Worm (Caenorhabditis elegans) whole organism, L2 larva: ENCODE measurements around the gene acr-12.

Experiments used
- C34F6.9 ChIP-seq: fragments of 150-350 bp; optimal IDR thresholded peaks from 2 replicates; lab custom pipeline; 2014; ENCODE audit warnings: missing biosample characterization, missing genetic modification characterization
- F13H6.1 ChIP-seq: sonication (generic microtip); optimal IDR thresholded peaks from 2 replicates; lab custom pipeline; 2016; ENCODE audit warnings: missing genetic modification characterization, missing compliant biosample characterization
- R02D3.7 ChIP-seq: fragments of 150-350 bp; optimal IDR thresholded peaks from 2 replicates; lab custom pipeline; 2014; ENCODE audit warnings: missing biosample characterization, missing genetic modification characterization
- Y55F3AM.14 ChIP-seq: fragments of 200-800 bp; sonication (Bioruptor generic); optimal IDR thresholded peaks from 2 replicates; lab custom pipeline; 2018; ENCODE audit warnings: mild to moderate bottlenecking, missing genetic modification characterization, missing compliant biosample characterization
- ZK546.5 ChIP-seq: sonication (generic microtip); optimal IDR thresholded peaks from 2 replicates; lab custom pipeline; 2017; ENCODE audit warnings: missing biosample characterization, missing genetic modification characterization
- alr-1 ChIP-seq: fragments of 150-350 bp; optimal IDR thresholded peaks from 2 replicates; lab custom pipeline; 2014; ENCODE audit warnings: missing biosample characterization, missing genetic modification characterization
- aly-2 ChIP-seq: fragments of 150-350 bp; optimal IDR thresholded peaks from 2 replicates; lab custom pipeline; 2014; ENCODE audit warnings: missing biosample characterization, missing genetic modification characterization
- ama-1 ChIP-seq: fragments of 150-350 bp; optimal IDR thresholded peaks from 2 replicates; lab custom pipeline; 2018; ENCODE audit warnings: inconsistent platforms
- blmp-1 ChIP-seq: sonication (generic microtip); optimal IDR thresholded peaks from 2 replicates; lab custom pipeline; 2017; ENCODE audit warnings: missing genetic modification characterization, mild to moderate bottlenecking, missing compliant biosample characterization, antibody characterized with exemption, moderate library complexity; ENCODE audit not compliant: insufficient read depth
- ceh-16 ChIP-seq: fragments of 150-350 bp; optimal IDR thresholded peaks from 2 replicates; lab custom pipeline; 2014; ENCODE audit warnings: missing biosample characterization, missing genetic modification characterization
- ceh-82 ChIP-seq: fragments of 150-350 bp; optimal IDR thresholded peaks from 2 replicates; lab custom pipeline; 2014; ENCODE audit warnings: missing biosample characterization, missing genetic modification characterization
- crh-2 ChIP-seq: sonication (generic microtip); optimal IDR thresholded peaks from 2 replicates; lab custom pipeline; 2017; ENCODE audit warnings: missing biosample characterization, missing genetic modification characterization
- dmd-4 ChIP-seq: sonication (generic microtip); optimal IDR thresholded peaks from 2 replicates; lab custom pipeline; 2017; ENCODE audit warnings: missing biosample characterization, missing genetic modification characterization
- egl-27 ChIP-seq: sonication (generic microtip); optimal IDR thresholded peaks from 3 replicates; lab custom pipeline; 2017; ENCODE audit warnings: missing biosample characterization, missing genetic modification reagents, missing genetic modification characterization
- elt-1 ChIP-seq: fragments of 150-350 bp; optimal IDR thresholded peaks from 2 replicates; lab custom pipeline; 2014; ENCODE audit warnings: missing biosample characterization, missing genetic modification characterization
- elt-3 ChIP-seq: sonication (generic microtip); optimal IDR thresholded peaks from 2 replicates; lab custom pipeline; 2017; ENCODE audit warnings: missing biosample characterization, missing genetic modification characterization
- fos-1 ChIP-seq: fragments of 150-350 bp; optimal IDR thresholded peaks from 2 replicates; lab custom pipeline; 2014; ENCODE audit warnings: missing biosample characterization, missing genetic modification characterization
- gmeb-1 ChIP-seq: fragments of 150-350 bp; optimal IDR thresholded peaks from 2 replicates; lab custom pipeline; 2014; ENCODE audit warnings: missing biosample characterization, missing genetic modification characterization
- lin-11 ChIP-seq: fragments of 150-350 bp; sonication (generic microtip); optimal IDR thresholded peaks from 2 replicates; lab custom pipeline; 2014; ENCODE audit warnings: missing biosample characterization, missing genetic modification characterization, inconsistent platforms, mixed read lengths
- lin-13 ChIP-seq: fragments of 150-350 bp; optimal IDR thresholded peaks from 2 replicates; lab custom pipeline; 2014; ENCODE audit warnings: missing biosample characterization, missing genetic modification reagents, missing genetic modification characterization
- lin-39 ChIP-seq: fragments of 150-350 bp; optimal IDR thresholded peaks from 2 replicates; lab custom pipeline; 2014; ENCODE audit warnings: missing biosample characterization, missing genetic modification reagents, missing genetic modification characterization
- lsy-2 ChIP-seq, 2 experiments: fragments of 150-350 bp in 1 of 2; sonication (generic microtip) in 1 of 2; optimal IDR thresholded peaks; 2 replicates each; lab custom pipeline; 2014 to 2017; ENCODE audit warnings: missing biosample characterization in 2 of 2, missing genetic modification characterization in 2 of 2
- mab-5 ChIP-seq: fragments of 150-350 bp; optimal IDR thresholded peaks from 2 replicates; lab custom pipeline; 2014; ENCODE audit warnings: missing biosample characterization, missing genetic modification characterization
- mbf-1 ChIP-seq: sonication (generic microtip); optimal IDR thresholded peaks from 2 replicates; lab custom pipeline; 2017; ENCODE audit warnings: missing biosample characterization, missing genetic modification characterization
- mdl-1 ChIP-seq, 2 experiments: fragments of 150-350 bp in 1 of 2; sonication (generic microtip) in 1 of 2; optimal IDR thresholded peaks; 2 replicates each; lab custom pipeline; 2017; ENCODE audit warnings: missing biosample characterization in 2 of 2, missing genetic modification characterization in 2 of 2
- nhr-10 ChIP-seq: sonication (generic microtip); optimal IDR thresholded peaks from 2 replicates; lab custom pipeline; 2017; ENCODE audit warnings: missing biosample characterization, missing genetic modification characterization
- nhr-11 ChIP-seq: fragments of 150-350 bp; optimal IDR thresholded peaks from 2 replicates; lab custom pipeline; 2014; ENCODE audit warnings: missing biosample characterization, missing genetic modification characterization
- nhr-12 ChIP-seq: fragments of 150-350 bp; optimal IDR thresholded peaks from 2 replicates; lab custom pipeline; 2014; ENCODE audit warnings: missing biosample characterization, missing genetic modification characterization
- nhr-129 ChIP-seq: fragments of 150-350 bp; optimal IDR thresholded peaks from 2 replicates; lab custom pipeline; 2014; ENCODE audit warnings: missing biosample characterization, missing genetic modification characterization
- nhr-21 ChIP-seq: fragments of 150-350 bp; optimal IDR thresholded peaks from 2 replicates; lab custom pipeline; 2014; ENCODE audit warnings: missing biosample characterization, missing genetic modification characterization
- nhr-23 ChIP-seq: fragments of 150-350 bp; optimal IDR thresholded peaks from 2 replicates; lab custom pipeline; 2014; ENCODE audit warnings: missing biosample characterization, missing genetic modification reagents, missing genetic modification characterization
- nhr-237 ChIP-seq: fragments of 150-350 bp; optimal IDR thresholded peaks from 2 replicates; lab custom pipeline; 2014; ENCODE audit warnings: missing biosample characterization, missing genetic modification characterization
- nhr-25 ChIP-seq: fragments of 150-350 bp; sonication (generic microtip); optimal IDR thresholded peaks from 3 replicates; lab custom pipeline; 2014; ENCODE audit warnings: missing biosample characterization, missing genetic modification characterization
- nhr-6 ChIP-seq: fragments of 150-350 bp; optimal IDR thresholded peaks from 2 replicates; lab custom pipeline; 2014; ENCODE audit warnings: missing biosample characterization, missing genetic modification characterization
- nhr-77 ChIP-seq: fragments of 150-350 bp; optimal IDR thresholded peaks from 2 replicates; lab custom pipeline; 2014; ENCODE audit warnings: missing biosample characterization, missing genetic modification characterization
- peb-1 ChIP-seq: fragments of 150-350 bp; optimal IDR thresholded peaks from 2 replicates; lab custom pipeline; 2014; ENCODE audit warnings: missing biosample characterization, missing genetic modification characterization
- sem-4 ChIP-seq: fragments of 150-350 bp; optimal IDR thresholded peaks from 2 replicates; lab custom pipeline; 2014; ENCODE audit warnings: missing biosample characterization, missing genetic modification reagents, missing genetic modification characterization
- skn-1 ChIP-seq: sonication (generic microtip); optimal IDR thresholded peaks from 2 replicates; lab custom pipeline; 2017; ENCODE audit warnings: missing biosample characterization, missing genetic modification characterization
- sma-3 ChIP-seq: sonication (generic microtip); optimal IDR thresholded peaks from 2 replicates; lab custom pipeline; 2016; ENCODE audit warnings: missing genetic modification reagents, missing genetic modification characterization, missing compliant biosample characterization
- sma-9 ChIP-seq, 2 experiments: fragments of 150-350 bp in 1 of 2; sonication (generic microtip) in 1 of 2; optimal IDR thresholded peaks; 2 replicates each; lab custom pipeline; 2014 to 2016; ENCODE audit warnings: missing genetic modification characterization in 2 of 2, mild to moderate bottlenecking in 1 of 2, missing biosample characterization in 1 of 2, missing compliant biosample characterization in 1 of 2, missing genetic modification reagents in 1 of 2, moderate library complexity in 1 of 2
- snpc-4 ChIP-seq: fragments of 150-350 bp; optimal IDR thresholded peaks from 2 replicates; lab custom pipeline; 2014; ENCODE audit warnings: missing biosample characterization, missing genetic modification characterization
- unc-39 ChIP-seq: fragments of 150-350 bp; optimal IDR thresholded peaks from 2 replicates; lab custom pipeline; 2014; ENCODE audit warnings: missing biosample characterization, missing genetic modification characterization
- unc-55 ChIP-seq: fragments of 150-350 bp; sonication (generic microtip); optimal IDR thresholded peaks from 3 replicates; lab custom pipeline; 2014; ENCODE audit warnings: missing biosample characterization, missing genetic modification reagents, missing genetic modification characterization
- unc-62 ChIP-seq: fragments of 150-350 bp; optimal IDR thresholded peaks from 2 replicates; lab custom pipeline; 2014; ENCODE audit warnings: missing biosample characterization, missing genetic modification reagents, missing genetic modification characterization
- zag-1 ChIP-seq: fragments of 150-350 bp; optimal IDR thresholded peaks from 2 replicates; lab custom pipeline; 2014; ENCODE audit warnings: missing biosample characterization, missing genetic modification characterization
- ztf-1 ChIP-seq: fragments of 200-800 bp; sonication (Bioruptor generic); conservative IDR thresholded peaks from 2 replicates; pipeline ENCODE4 v1.3.6; 2022; ENCODE audit warnings: missing genetic modification characterization, missing compliant biosample characterization
- ztf-11 ChIP-seq: sonication (generic microtip); optimal IDR thresholded peaks from 2 replicates; lab custom pipeline; 2017; ENCODE audit warnings: missing biosample characterization, missing genetic modification characterization
- ztf-4 ChIP-seq: fragments of 150-350 bp; optimal IDR thresholded peaks from 2 replicates; lab custom pipeline; 2014; ENCODE audit warnings: missing biosample characterization, missing genetic modification characterization

The acr-12 gene

DNA sequence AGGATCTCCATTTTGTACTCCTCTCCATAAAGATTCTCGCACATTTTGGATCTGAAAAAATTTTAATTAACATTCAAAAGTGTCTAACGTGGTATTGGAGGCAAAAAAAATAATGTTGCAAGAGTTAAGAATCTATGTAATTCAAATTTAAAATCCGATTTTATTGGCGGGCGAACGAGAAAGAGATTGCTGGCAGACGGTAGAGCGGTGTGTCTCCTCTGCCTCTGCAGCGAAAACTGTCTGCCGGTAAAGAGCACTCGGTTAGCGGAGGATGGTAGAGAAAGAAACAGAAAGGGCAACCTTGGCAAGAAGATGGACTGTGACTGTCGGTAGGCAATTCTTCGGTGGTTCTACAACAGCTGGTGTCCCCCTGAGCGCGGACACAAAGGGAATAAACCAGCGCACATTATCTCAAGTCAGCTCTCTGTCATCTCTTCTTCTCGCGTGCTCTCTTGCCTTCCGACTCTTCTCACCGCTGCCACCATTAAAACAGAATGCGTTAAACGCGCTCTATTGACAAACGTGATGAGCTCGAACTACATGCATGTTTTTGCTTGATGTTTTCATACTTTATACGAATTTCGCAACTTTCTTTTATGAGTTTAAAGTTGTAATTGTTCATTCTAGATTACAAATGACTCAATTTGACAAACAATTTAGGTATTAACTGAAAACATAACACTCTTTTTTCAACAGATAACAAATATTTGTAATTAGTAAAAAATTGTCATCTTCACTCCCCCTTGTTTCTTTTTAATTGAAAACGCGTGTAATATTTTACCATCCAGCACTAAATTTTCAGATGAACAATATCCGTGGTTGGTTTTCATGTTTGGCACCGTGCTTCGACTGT lies 13.6 kb upstream of the acr-12 start, which contains the start of the genes cdk-4 and F18H3.1:
cdk-4 (minus strand) TSS at position 51 of the 853 bp plus-strand sequence.
F18H3.1 (plus strand) TSS at position 803 of the 853 bp plus-strand sequence.
- TF ChIP-seq nhr-129 (tag; lab: Kevin White, UChicago) (peak; percentile 77), unc-55 (GFP tag; lab: Kevin White, UChicago) (peak; percentile 94), R02D3.7 (no peak), alr-1 (tag; lab: Kevin White, UChicago) (no peak), nhr-237 (no peak), lin-11 (tag; lab: Kevin White, UChicago) (no peak), ztf-1 (GFP tag; lab: Robert Waterston, UW) (no peak), nhr-10 (tag; lab: Kevin White, UChicago) (no peak), ztf-11 (tag; lab: Kevin White, UChicago) (no peak), unc-39 (tag; lab: Kevin White, UChicago) (no peak), elt-3 (tag; lab: Kevin White, UChicago) (no peak), peb-1 (tag; lab: Kevin White, UChicago) (no peak), snpc-4 (tag; lab: Kevin White, UChicago) (no peak), mab-5 (tag; lab: Kevin White, UChicago) (no peak), lin-13 (peak; percentile 12), sma-3 (GFP tag; lab: Kevin White, UChicago) (no peak), fos-1 (tag; lab: Kevin White, UChicago) (peak; percentile 20), unc-62 (GFP tag; lab: Kevin White, UChicago) (no peak), dmd-4 (tag; lab: Kevin White, UChicago) (no peak), F13H6.1 (tag; lab: Kevin White, UChicago) (peak; percentile 15), nhr-6 (tag; lab: Kevin White, UChicago) (no peak), nhr-21 (tag; lab: Kevin White, UChicago) (no peak), aly-2 (no peak), mdl-1 (tag; optimal IDR thresholded peaks at IDR 0.05; lab: Kevin White, UChicago) (no peak), elt-1 (no peak), sma-9 (GFP tag; optimal IDR thresholded peaks at IDR 0.05; lab: Kevin White, UChicago) (no peak), sma-9 (tag; optimal IDR thresholded peaks at IDR 0.05; lab: Kevin White, UChicago) (no peak), ceh-82 (tag; lab: Kevin White, UChicago) (no peak), nhr-12 (tag; lab: Kevin White, UChicago) (no peak), nhr-25 (tag; lab: Kevin White, UChicago) (peak; percentile 23), egl-27 (tag; lab: Kevin White, UChicago) (no peak), ama-1 (lab: Kevin White, UChicago) (no peak), gmeb-1 (tag; lab: Kevin White, UChicago) (no peak), lin-39 (tag; lab: Kevin White, UChicago) (no peak), ztf-4 (tag; lab: Kevin White, UChicago) (no peak), nhr-11 (tag; lab: Kevin White, UChicago) (no peak), blmp-1 (no peak), C34F6.9 (tag; lab: Kevin White, UChicago) (peak; percentile 81), nhr-77 (tag; lab: Kevin White, UChicago) (no peak), crh-2 (peak; percentile 56), Y55F3AM.14 (GFP tag; lab: Kevin White, UChicago) (no peak), zag-1 (tag; lab: Kevin White, UChicago) (peak; percentile 1), ZK546.5 (tag; lab: Kevin White, UChicago) (no peak), nhr-23 (tag; lab: Kevin White, UChicago) (no peak), sem-4 (tag; lab: Kevin White, UChicago) (peak; percentile 52), skn-1 (tag; lab: Kevin White, UChicago) (no peak), mbf-1 (tag; lab: Kevin White, UChicago) (no peak), lsy-2 (tag; optimal IDR thresholded peaks at IDR 0.05; lab: Kevin White, UChicago) (peak in 1 of 2 experiments; percentile 52), ceh-16 (tag; lab: Kevin White, UChicago) (peak; percentile 29)
